Worm (Caenorhabditis elegans) whole organism, L4/young adult: ENCODE results near the gene rgs-3.

Experiments used
- W03F9.2 ChIP-seq: fragments of 150-350 bp; optimal IDR thresholded peaks from 2 replicates; lab custom pipeline; 2014; ENCODE audit warnings: missing biosample characterization, missing genetic modification characterization
- him-1 ChIP-seq: sonication (generic microtip); optimal IDR thresholded peaks from 2 replicates; lab custom pipeline; 2016; ENCODE audit warnings: missing genotype, missing genetic modification reagents, missing genetic modification characterization, missing compliant biosample characterization

DNA sequence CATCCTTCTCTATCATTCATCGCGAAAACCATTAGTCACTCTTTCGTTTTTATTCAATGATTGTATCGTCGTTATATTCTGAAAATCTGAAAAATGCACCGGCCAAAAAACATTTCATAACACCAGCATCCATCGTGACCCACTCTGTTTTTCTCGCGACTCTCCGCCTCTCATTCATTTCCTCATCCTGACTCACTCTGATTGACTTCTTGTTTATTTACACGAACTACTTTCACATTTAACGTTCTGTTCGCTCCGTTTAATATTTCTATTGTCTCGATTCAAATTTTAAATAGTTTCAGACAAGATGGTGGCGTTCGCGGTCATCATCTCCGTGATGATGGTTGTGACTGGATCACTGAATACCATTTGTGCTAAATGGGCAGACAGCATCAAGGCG, 23.9 kb downstream of the rgs-3 start, which contains the start of gene C29H12.2:
- TF ChIP-seq him-1 (tag; lab: Kevin White, UChicago) (no peak), W03F9.2 (tag; lab: Kevin White, UChicago) (no peak)
